Fruit fly (Drosophila melanogaster): ENCODE measurements around the gene CG2104.

The CG2104 gene

DNA sequence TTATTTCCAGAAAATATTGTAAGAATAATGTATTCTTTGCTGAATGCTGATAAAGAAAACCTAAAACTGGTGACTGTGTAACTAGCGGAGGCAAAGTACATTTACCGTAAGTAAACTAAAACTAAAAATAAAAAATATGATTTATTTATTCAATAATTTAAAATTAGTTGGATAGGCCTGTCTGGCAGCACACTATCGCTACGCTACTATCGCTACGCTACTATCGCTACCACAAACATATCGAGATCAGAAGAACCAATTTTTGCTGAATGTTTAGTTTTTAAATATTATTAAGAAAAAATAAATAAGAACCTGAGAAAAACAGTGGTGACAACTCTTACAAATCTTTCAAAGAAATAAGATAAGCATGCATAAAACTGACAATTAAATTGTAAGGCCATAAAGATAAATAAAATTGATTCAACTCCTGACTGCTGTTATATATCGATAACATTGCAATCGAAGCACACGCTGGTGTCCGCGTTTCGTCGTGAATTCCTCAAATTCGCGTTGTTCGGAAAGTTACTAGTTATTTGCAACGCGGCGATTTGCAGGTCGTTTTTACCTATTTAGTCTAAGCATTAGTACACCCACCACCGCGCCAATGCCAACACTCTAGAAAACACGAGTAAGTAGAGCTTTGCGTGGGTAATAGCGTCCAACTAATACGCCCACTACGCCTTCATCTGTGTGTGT is 32.7 kb downstream of the CG2104 start, which contains the start of gene Wdr33:
Wdr33 (plus strand) TSS at position 438 of the 696 bp plus-strand sequence.
- no peak for TF ChIP-seq noc (tag; optimal IDR thresholded peaks at IDR 0.05)

dm6 chr3R:5659829-5660197 is 33.3 kb downstream of the CG2104 start, which contains the start of gene CG2182:
TSS of gene CG2182 (minus strand) at chr3R:5659912.
- no peak for TF ChIP-seq noc (tag; optimal IDR thresholded peaks at IDR 0.05)

DNA sequence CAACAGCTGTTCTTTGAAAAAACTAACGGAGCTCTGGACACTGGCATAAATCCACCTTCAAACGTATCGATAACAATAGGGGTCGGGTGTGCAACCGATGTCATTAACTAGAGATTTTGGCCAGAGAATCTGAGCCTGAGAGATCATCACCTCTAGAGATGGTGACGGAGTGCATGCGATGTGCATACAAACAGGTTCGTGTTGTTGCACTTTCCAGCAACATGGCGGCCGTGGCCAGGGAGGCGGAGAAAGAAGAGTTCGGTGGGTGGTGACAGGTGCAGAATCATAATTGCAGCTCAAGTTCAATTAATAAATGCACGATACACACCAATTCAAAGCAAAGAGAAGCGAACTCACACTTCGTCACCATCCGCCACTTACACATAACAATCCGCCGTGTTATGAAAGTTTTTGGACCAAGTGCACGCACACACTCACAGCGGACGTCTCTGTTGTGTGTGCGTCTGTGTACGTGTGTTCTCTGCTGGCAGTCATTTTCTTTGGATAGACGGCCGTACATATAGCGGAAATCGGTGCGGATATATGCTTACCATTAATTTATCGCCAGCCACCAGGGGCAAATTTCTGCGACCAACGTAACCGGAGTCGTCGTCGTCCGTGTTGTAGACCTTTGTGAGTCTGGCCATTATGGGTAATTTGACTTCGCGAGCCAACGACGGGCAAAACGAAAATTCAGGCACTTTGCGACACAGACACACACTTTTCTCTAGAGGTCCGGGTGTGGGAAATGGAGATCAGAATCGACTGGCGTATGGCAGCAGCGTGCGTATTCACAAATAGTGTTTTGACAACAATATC is 33.9 kb downstream of the CG2104 start:
- no peak for TF ChIP-seq noc (tag; optimal IDR thresholded peaks at IDR 0.05)

DNA sequence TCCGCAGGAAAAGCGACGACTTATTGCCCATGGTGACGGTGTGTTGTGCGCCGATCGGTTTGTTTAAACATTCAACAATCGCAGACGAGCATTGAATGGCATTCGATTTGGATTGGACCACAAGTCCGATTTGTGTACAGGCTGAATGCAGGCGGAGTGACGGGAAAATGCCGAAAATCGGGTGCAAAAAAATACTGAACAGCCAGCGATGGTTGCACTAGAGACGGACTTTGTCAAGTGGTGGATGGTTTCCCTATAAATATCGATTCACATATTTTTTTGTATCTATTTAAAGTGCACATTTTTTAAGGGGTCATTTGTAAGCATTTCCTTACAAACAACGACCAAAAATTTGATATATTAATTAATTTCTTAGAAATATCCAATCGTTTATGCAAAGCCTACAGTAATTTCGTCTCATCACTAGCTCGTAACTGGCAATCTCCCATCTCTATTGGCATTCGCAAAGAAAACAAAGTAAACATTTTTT is 38.3 kb downstream of the CG2104 start, which contains the start of the genes elm and MED27:
elm (minus strand) TSS at position 170 of the 490 bp plus-strand sequence.
MED27 (plus strand) TSS at position 448 of the 490 bp plus-strand sequence.
- TF ChIP-seq noc (tag; optimal IDR thresholded peaks at IDR 0.05): peak; percentile 88

dm6 chr3R:5653887-5654286 is 39.2 kb downstream of the CG2104 start:
- TF ChIP-seq noc (tag; optimal IDR thresholded peaks at IDR 0.05): no peak

dm6 chr3R:5649903-5650302 is 43.2 kb downstream of the CG2104 start:
- TF ChIP-seq noc (tag; optimal IDR thresholded peaks at IDR 0.05): no peak

dm6 chr3R:5648569-5649476 is 44.3 kb downstream of the CG2104 start, which contains the start of the genes MTA1-like and Sec23:
TSS of gene MTA1-like (minus strand) at chr3R:5648738.
TSS of gene Sec23 (plus strand) at chr3R:5649065.
- peak; percentile 66 for TF ChIP-seq noc (tag; optimal IDR thresholded peaks at IDR 0.05)

DNA sequence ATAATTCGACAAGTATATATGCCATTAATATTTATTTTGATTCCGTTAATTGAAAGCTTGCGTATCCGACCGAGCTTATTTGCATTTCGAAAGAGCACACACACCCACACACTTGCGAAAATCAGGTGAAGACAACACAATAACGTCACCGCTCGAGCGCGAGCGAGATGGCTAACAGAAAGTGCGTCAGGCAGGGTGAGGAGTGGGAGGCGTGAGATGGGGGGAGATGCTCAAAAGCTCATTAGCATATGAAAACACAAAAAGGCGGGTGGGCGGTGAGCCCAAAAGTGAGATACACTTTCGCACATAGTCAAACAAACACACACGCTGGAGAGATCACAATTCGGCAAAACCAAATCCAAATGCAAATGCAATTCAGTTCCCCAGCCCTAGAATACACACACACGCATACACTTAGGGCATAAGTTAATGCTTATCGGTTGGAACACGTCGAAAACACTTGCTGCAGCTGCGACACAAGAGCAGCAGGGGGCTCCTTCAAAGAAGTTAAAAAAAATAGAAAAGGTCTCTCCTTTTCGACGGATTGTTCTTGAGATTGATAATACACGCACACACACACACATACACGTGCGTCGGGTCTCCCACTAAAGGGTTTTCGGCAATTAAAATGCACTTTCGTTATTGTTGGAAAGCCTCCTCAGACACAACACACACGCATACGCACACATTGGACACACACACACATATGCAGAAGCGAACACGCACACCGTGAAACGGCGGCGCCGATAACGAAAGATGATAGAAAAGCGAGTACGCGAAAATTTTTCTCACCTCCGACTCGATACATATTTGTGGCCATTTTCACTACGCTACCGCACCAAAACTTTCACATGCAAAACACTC is 45.1 kb downstream of the CG2104 start:
- peak; percentile 24 for TF ChIP-seq noc (tag; optimal IDR thresholded peaks at IDR 0.05)

DNA sequence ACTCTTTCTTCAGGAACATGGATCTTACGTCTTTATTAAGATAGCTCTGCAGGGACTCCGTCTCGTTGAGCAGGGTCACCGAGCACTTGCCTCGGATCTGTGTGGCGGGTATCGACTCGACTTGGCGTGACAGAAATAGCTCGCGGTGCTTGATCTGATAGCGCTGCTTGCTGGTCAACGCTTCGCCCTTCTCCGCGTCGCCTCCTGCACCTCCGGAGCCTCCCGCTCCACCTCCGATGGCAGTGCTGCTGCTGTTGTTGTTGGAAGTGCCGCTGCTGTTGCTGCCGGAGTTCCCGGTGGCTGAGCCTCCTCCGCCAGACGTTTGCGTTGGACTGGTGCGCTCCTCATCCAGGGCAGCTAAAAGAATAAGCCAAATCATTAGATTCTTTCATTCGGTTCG is 49.7 kb downstream of the CG2104 start:
- TF ChIP-seq noc (tag; optimal IDR thresholded peaks at IDR 0.05): no peak
